Fruit fly (Drosophila melanogaster) whole organism, prepupa: ENCODE measurements around the gene Regnase-1.

Experiments used
- Blimp-1 ChIP-seq: fragments of 200-800 bp; sonication (Bioruptor generic); optimal IDR thresholded peaks from 3 replicates; lab custom pipeline; 2017; ENCODE audit warnings: missing biosample characterization, missing genetic modification characterization, mild to moderate bottlenecking, moderate library complexity, missing genetic modification reagents
- CG10631 ChIP-seq: fragments of 200-800 bp; sonication (Bioruptor generic); optimal IDR thresholded peaks from 2 replicates; lab custom pipeline; 2016; ENCODE audit warnings: missing biosample characterization, missing genetic modification characterization
- CG15336 ChIP-seq: fragments of 200-800 bp; sonication (Bioruptor generic); IDR thresholded peaks from 2 replicates; pipeline ENCODE4 v1.3.6; 2022; ENCODE audit warnings: missing biosample characterization, missing genetic modification characterization
- CG1621 ChIP-seq: fragments of 200-800 bp; sonication (Bioruptor generic); optimal IDR thresholded peaks from 3 replicates; lab custom pipeline; 2018; ENCODE audit warnings: missing biosample characterization, mild to moderate bottlenecking, missing genetic modification characterization
- CG31627 ChIP-seq: fragments of 200-800 bp; sonication (Bioruptor generic); optimal IDR thresholded peaks from 3 replicates; lab custom pipeline; 2016; ENCODE audit warnings: missing biosample characterization, missing genetic modification characterization
- CG32006 ChIP-seq: fragments of 200-800 bp; sonication (Bioruptor generic); optimal IDR thresholded peaks from 3 replicates; lab custom pipeline; 2017; ENCODE audit warnings: missing biosample characterization, mild to moderate bottlenecking, missing genetic modification characterization
- CG34406 ChIP-seq: fragments of 200-800 bp; sonication (Bioruptor generic); optimal IDR thresholded peaks from 3 replicates; lab custom pipeline; 2016; ENCODE audit warnings: missing biosample characterization, missing genetic modification characterization
- CG6276 ChIP-seq: fragments of 200-800 bp; sonication (Bioruptor generic); optimal IDR thresholded peaks from 2 replicates; lab custom pipeline; 2017; ENCODE audit warnings: missing biosample characterization, mild to moderate bottlenecking, missing genetic modification characterization
- CG6854 ChIP-seq: fragments of 200-800 bp; sonication (Bioruptor generic); optimal IDR thresholded peaks from 2 replicates; lab custom pipeline; 2017; ENCODE audit warnings: missing biosample characterization, mild to moderate bottlenecking, missing genetic modification characterization
- CG8119 ChIP-seq: fragments of 200-800 bp; sonication (Bioruptor generic); IDR thresholded peaks from 3 replicates; pipeline ENCODE4 v1.3.6; 2022; ENCODE audit warnings: missing biosample characterization, missing genetic modification characterization
- CG8319 ChIP-seq: fragments of 200-800 bp; sonication (Bioruptor generic); optimal IDR thresholded peaks from 3 replicates; lab custom pipeline; 2016; ENCODE audit warnings: missing biosample characterization, missing genetic modification characterization
- CG8632 ChIP-seq: fragments of 200-800 bp; sonication (Bioruptor generic); optimal IDR thresholded peaks from 3 replicates; lab custom pipeline; 2016; ENCODE audit warnings: missing biosample characterization, missing genetic modification characterization
- Eip75B ChIP-seq: fragments of 200-800 bp; sonication (Bioruptor generic); optimal IDR thresholded peaks from 3 replicates; lab custom pipeline; 2016; ENCODE audit warnings: missing biosample characterization, missing genetic modification characterization
- Eip93F ChIP-seq: fragments of 200-800 bp; sonication (Bioruptor generic); optimal IDR thresholded peaks from 2 replicates; lab custom pipeline; 2016; ENCODE audit warnings: missing biosample characterization, mild to moderate bottlenecking, missing genetic modification characterization
- Ets21C ChIP-seq: fragments of 200-800 bp; sonication (Bioruptor generic); optimal IDR thresholded peaks from 3 replicates; lab custom pipeline; 2016; ENCODE audit warnings: missing biosample characterization, missing genetic modification characterization
- Ets96B ChIP-seq: fragments of 200-800 bp; optimal IDR thresholded peaks from 2 replicates; lab custom pipeline; 2019; ENCODE audit warnings: missing biosample characterization, mild to moderate bottlenecking, missing genetic modification characterization, moderate library complexity
- Gug ChIP-seq: fragments of 200-800 bp; sonication (Bioruptor generic); IDR thresholded peaks from 2 replicates; pipeline ENCODE4 v1.3.6; 2022; ENCODE audit warnings: missing biosample characterization, missing genetic modification characterization
- Hr38 ChIP-seq: sonication (Bioruptor generic); optimal IDR thresholded peaks from 2 replicates; lab custom pipeline; 2016; ENCODE audit warnings: missing biosample characterization, missing genetic modification characterization
- Hr39 ChIP-seq: fragments of 200-800 bp; sonication (Bioruptor generic); optimal IDR thresholded peaks from 2 replicates; lab custom pipeline; 2016; ENCODE audit warnings: missing biosample characterization, missing genetic modification characterization
- Hr4 ChIP-seq: fragments of 200-800 bp; sonication (Bioruptor generic); optimal IDR thresholded peaks from 3 replicates; lab custom pipeline; 2016; ENCODE audit warnings: missing biosample characterization, missing genetic modification characterization
- Lpt ChIP-seq: fragments of 200-800 bp; sonication (Bioruptor generic); optimal IDR thresholded peaks from 3 replicates; lab custom pipeline; 2016; ENCODE audit warnings: missing biosample characterization, missing genetic modification characterization
- Met ChIP-seq: fragments of 200-800 bp; sonication (Bioruptor generic); optimal IDR thresholded peaks from 3 replicates; lab custom pipeline; 2016; ENCODE audit warnings: missing biosample characterization, missing genetic modification characterization
- Smox ChIP-seq: fragments of 200-800 bp; sonication (Bioruptor generic); optimal IDR thresholded peaks from 3 replicates; lab custom pipeline; 2016; ENCODE audit warnings: missing biosample characterization, missing genetic modification characterization
- achi ChIP-seq: fragments of 200-800 bp; sonication (Bioruptor generic); optimal IDR thresholded peaks from 3 replicates; lab custom pipeline; 2016; ENCODE audit warnings: missing biosample characterization, missing genetic modification characterization
- cyc ChIP-seq: fragments of 200-800 bp; sonication (Bioruptor generic); optimal IDR thresholded peaks from 3 replicates; lab custom pipeline; 2016; ENCODE audit warnings: missing biosample characterization, missing genetic modification characterization
- dac ChIP-seq: fragments of 200-800 bp; sonication (Bioruptor generic); optimal IDR thresholded peaks from 2 replicates; lab custom pipeline; 2017; ENCODE audit warnings: missing biosample characterization, mild to moderate bottlenecking, missing genetic modification characterization
- dsx ChIP-seq: fragments of 200-800 bp; optimal IDR thresholded peaks from 3 replicates; lab custom pipeline; 2019; ENCODE audit warnings: missing biosample characterization, mild to moderate bottlenecking, missing genetic modification characterization, moderate library complexity; ENCODE audit not compliant: poor library complexity, severe bottlenecking
- eg ChIP-seq: fragments of 200-800 bp; sonication (Bioruptor generic); IDR thresholded peaks from 3 replicates; pipeline ENCODE4 v1.3.6; 2022; ENCODE audit warnings: missing biosample characterization, missing genetic modification characterization
- esn ChIP-seq: fragments of 200-800 bp; sonication (Bioruptor generic); optimal IDR thresholded peaks from 2 replicates; lab custom pipeline; 2016; ENCODE audit warnings: missing biosample characterization, mild to moderate bottlenecking, missing genetic modification characterization, moderate library complexity
- fd59A ChIP-seq: fragments of 200-800 bp; sonication (Bioruptor generic); optimal IDR thresholded peaks from 2 replicates; lab custom pipeline; 2017; ENCODE audit warnings: missing biosample characterization, mild to moderate bottlenecking, missing genetic modification characterization, missing genetic modification reagents
- fd85E ChIP-seq: fragments of 200-800 bp; sonication (Bioruptor generic); optimal IDR thresholded peaks from 3 replicates; lab custom pipeline; 2016; ENCODE audit warnings: missing biosample characterization, missing genetic modification characterization
- fkh ChIP-seq: fragments of 200-800 bp; sonication (Bioruptor generic); optimal IDR thresholded peaks from 3 replicates; lab custom pipeline; 2017; ENCODE audit warnings: missing biosample characterization, mild to moderate bottlenecking, missing genetic modification characterization, moderate library complexity
- lz ChIP-seq: fragments of 200-800 bp; sonication (Bioruptor generic); optimal IDR thresholded peaks from 3 replicates; lab custom pipeline; 2016; ENCODE audit warnings: missing biosample characterization, missing genetic modification characterization
- net ChIP-seq: fragments of 200-800 bp; sonication (Bioruptor generic); optimal IDR thresholded peaks from 3 replicates; lab custom pipeline; 2016; ENCODE audit warnings: missing biosample characterization, missing genetic modification characterization
- spab ChIP-seq: fragments of 200-800 bp; sonication (Bioruptor generic); optimal IDR thresholded peaks from 2 replicates; lab custom pipeline; 2017; ENCODE audit warnings: missing biosample characterization, mild to moderate bottlenecking, missing genetic modification characterization, missing genetic modification reagents
- ss ChIP-seq, 2 experiments: fragments of 200-800 bp; sonication (Bioruptor generic); optimal IDR thresholded peaks; 2 replicates in 1 of 2; 3 replicates in 1 of 2; lab custom pipeline; 2017 to 2018; ENCODE audit warnings: mild to moderate bottlenecking in 2 of 2, missing biosample characterization in 2 of 2, missing genetic modification characterization in 2 of 2, moderate library complexity in 1 of 2
- svp ChIP-seq: fragments of 200-800 bp; sonication (Bioruptor generic); peaks from one replicate; lab custom pipeline; 2016; ENCODE audit warnings: missing biosample characterization, missing genetic modification characterization
- topi ChIP-seq: fragments of 200-800 bp; sonication (Bioruptor generic); optimal IDR thresholded peaks from 3 replicates; lab custom pipeline; 2016; ENCODE audit warnings: missing biosample characterization, missing genetic modification characterization
- vri ChIP-seq: fragments of 200-800 bp; sonication (Bioruptor generic); optimal IDR thresholded peaks from 3 replicates; lab custom pipeline; 2016; ENCODE audit warnings: missing biosample characterization, mild to moderate bottlenecking, missing genetic modification characterization

The Regnase-1 gene

dm6 chr3R:20059650-20060049 is 23.8 kb upstream of the Regnase-1 start, which contains the start of gene CG4390:
Gene CG4390, minus strand, starts transcription at chr3R:20059750.
- no peak for TF ChIP-seq eg
- no peak for TF ChIP-seq CG6276 (GFP tag; lab: Kevin White, UChicago)
- TF ChIP-seq Gug (GFP tag; lab: Robert Waterston, UW), result no peak
- TF ChIP-seq CG31627, result no peak
- TF ChIP-seq CG1621 (tag; lab: Kevin White, UChicago), result no peak
- no peak for TF ChIP-seq dac
- no peak for TF ChIP-seq spab (GFP tag; lab: Kevin White, UChicago)
- no peak for TF ChIP-seq Met (GFP tag; lab: Kevin White, UChicago)
- TF ChIP-seq Hr38 (GFP tag; lab: Kevin White, UChicago), result no peak
- no peak for TF ChIP-seq CG8319
- no peak for TF ChIP-seq fd85E (GFP tag; lab: Kevin White, UChicago)
- no peak for TF ChIP-seq CG15336
- TF ChIP-seq CG8632, result no peak
- TF ChIP-seq CG34406 (GFP tag; lab: Kevin White, UChicago), result no peak
- TF ChIP-seq net (GFP tag; lab: Kevin White, UChicago), result no peak

dm6 chr3R:20058960-20059359 is 23.1 kb upstream of the Regnase-1 start:
- no peak for TF ChIP-seq fd85E (GFP tag; lab: Kevin White, UChicago)
- TF ChIP-seq Ets21C, result no peak
- TF ChIP-seq fkh (GFP tag; lab: Kevin White, UChicago), result no peak
- TF ChIP-seq Met (GFP tag; lab: Kevin White, UChicago), result no peak
- TF ChIP-seq ss (GFP tag; optimal IDR thresholded peaks at IDR 0.05; lab: Kevin White, UChicago), result no peak
- TF ChIP-seq CG31627, result no peak
- TF ChIP-seq CG8319, result no peak
- no peak for TF ChIP-seq Lpt (GFP tag; lab: Kevin White, UChicago)
- TF ChIP-seq topi (GFP tag; lab: Kevin White, UChicago), result no peak

- TF ChIP-seq fkh (GFP tag; lab: Kevin White, UChicago) (peak; percentile 87), CG8119 (GFP tag; lab: Robert Waterston, UW) (no peak), achi (no peak), CG10631 (GFP tag; lab: Kevin White, UChicago) (peak; percentile 14), Hr39 (GFP tag; lab: Kevin White, UChicago) (no peak), svp (peak; percentile 71), CG6854 (no peak), CG8632 (no peak)
These were observed 21.6 kb upstream of the Regnase-1 start, which contains the start of gene mdlc for dm6 chr3R:20057501-20057900. Gene mdlc, plus strand, starts transcription at chr3R:20057748.

- TF ChIP-seq Lpt (GFP tag; lab: Kevin White, UChicago), result no peak
- TF ChIP-seq achi, result no peak
- TF ChIP-seq Smox, result no peak
- TF ChIP-seq Hr39 (GFP tag; lab: Kevin White, UChicago), result no peak
- no peak for TF ChIP-seq CG6854
- TF ChIP-seq CG31627, result no peak
- no peak for TF ChIP-seq fd59A (GFP tag; lab: Kevin White, UChicago)
- no peak for TF ChIP-seq CG32006 (GFP tag; lab: Kevin White, UChicago)
- no peak for TF ChIP-seq Ets96B (tag; lab: Kevin White, UChicago)
- TF ChIP-seq CG8632, result no peak
- TF ChIP-seq Gug (GFP tag; lab: Robert Waterston, UW), result no peak
- no peak for TF ChIP-seq eg
- TF ChIP-seq Blimp-1 (GFP tag; lab: Kevin White, UChicago), result no peak
- TF ChIP-seq Hr4 (GFP tag; lab: Kevin White, UChicago), result no peak
- TF ChIP-seq CG1621 (tag; lab: Kevin White, UChicago), result no peak
- TF ChIP-seq net (GFP tag; lab: Kevin White, UChicago), result no peak
- TF ChIP-seq vri (GFP tag; lab: Kevin White, UChicago), result no peak
- TF ChIP-seq svp, result no peak
- TF ChIP-seq esn (GFP tag; lab: Kevin White, UChicago), result no peak
These were observed 20.0 kb upstream of the Regnase-1 start, which contains the start of gene CG17193 for dm6 chr3R:20055809-20056208. Gene CG17193, minus strand, starts transcription at chr3R:20056097.

- TF ChIP-seq Ets96B (tag; lab: Kevin White, UChicago) (no peak), esn (GFP tag; lab: Kevin White, UChicago) (no peak), dsx (GFP tag; lab: Kevin White, UChicago) (no peak), Eip75B (no peak), eg (no peak), Met (GFP tag; lab: Kevin White, UChicago) (no peak), Eip93F (GFP tag; lab: Kevin White, UChicago) (no peak), CG1621 (tag; lab: Kevin White, UChicago) (no peak), CG31627 (no peak), cyc (GFP tag; lab: Kevin White, UChicago) (no peak), lz (GFP tag; lab: Kevin White, UChicago) (no peak)
These were observed 6.6 kb upstream of the Regnase-1 start, which contains the start of the genes CG33934 and Indy-2 for dm6 chr3R:20042457-20042856. Gene CG33934, plus strand, starts transcription at chr3R:20042757. Gene Indy-2, plus strand, starts transcription at chr3R:20042757.
